Worm (Caenorhabditis elegans) whole organism, young adult: ENCODE measurements around the gene let-756.

Source experiments
- B0336.3 ChIP-seq: fragments of 200-800 bp; sonication (Bioruptor generic); IDR thresholded peaks from 2 replicates; pipeline ENCODE4 v1.3.6; 2022; ENCODE audit warnings: missing genetic modification characterization, missing compliant biosample characterization
- F22D6.2 ChIP-seq: sonication (generic microtip); optimal IDR thresholded peaks from 2 replicates; lab custom pipeline; 2016; ENCODE audit warnings: mild to moderate bottlenecking, missing genetic modification characterization, missing compliant biosample characterization
- F33H1.4 ChIP-seq: fragments of 200-800 bp; sonication (Bioruptor generic); IDR thresholded peaks from 2 replicates; pipeline ENCODE4 v1.3.6; 2022; ENCODE audit warnings: missing genetic modification reagents, missing genetic modification characterization, missing compliant biosample characterization
- F37B4.10 ChIP-seq: fragments of 200-800 bp; sonication (Bioruptor generic); IDR thresholded peaks from 2 replicates; pipeline ENCODE4 v1.3.6; 2022; ENCODE audit warnings: missing genetic modification characterization, missing compliant biosample characterization
- F49E8.2 ChIP-seq: sonication (generic microtip); optimal IDR thresholded peaks from 3 replicates; lab custom pipeline; 2017; ENCODE audit warnings: missing genetic modification characterization, mild to moderate bottlenecking, missing compliant biosample characterization, antibody characterized with exemption, moderate library complexity; ENCODE audit not compliant: insufficient read depth
- F52B5.7 ChIP-seq: sonication (generic microtip); optimal IDR thresholded peaks from 2 replicates; lab custom pipeline; 2016; ENCODE audit warnings: mild to moderate bottlenecking, missing genetic modification characterization, missing compliant biosample characterization
- F57A8.1 ChIP-seq: fragments of 200-800 bp; sonication (Bioruptor generic); optimal IDR thresholded peaks from 2 replicates; lab custom pipeline; 2018; ENCODE audit warnings: mild to moderate bottlenecking, missing genetic modification characterization, moderate library complexity, missing compliant biosample characterization
- Y53G8AR.9 ChIP-seq: fragments of 200-800 bp; sonication (Bioruptor generic); conservative IDR thresholded peaks from 2 replicates; pipeline ENCODE4 v1.3.6; 2022; ENCODE audit warnings: missing genetic modification reagents, missing genetic modification characterization, missing compliant biosample characterization
- Y56A3A.18 ChIP-seq: fragments of 200-800 bp; sonication (Bioruptor generic); IDR thresholded peaks from 2 replicates; pipeline ENCODE4 v1.3.6; 2022; ENCODE audit warnings: missing genetic modification reagents, missing genetic modification characterization, missing compliant biosample characterization
- Y67H2A.10 ChIP-seq: fragments of 200-800 bp; sonication (Bioruptor generic); conservative IDR thresholded peaks from 2 replicates; pipeline ENCODE4 v1.3.6; 2022; ENCODE audit warnings: missing genetic modification reagents, missing genetic modification characterization, missing compliant biosample characterization
- ama-1 ChIP-seq, 3 experiments: fragments of 150-350 bp in 1 of 3; sonication (generic microtip) in 2 of 3; optimal IDR thresholded peaks; 2 replicates each; lab custom pipeline; 2014 to 2018; ENCODE audit warnings: missing biosample characterization in 2 of 3, missing genetic modification characterization in 2 of 3, missing genetic modification reagents in 2 of 3
- aptf-2 ChIP-seq: fragments of 200-800 bp; sonication (Bioruptor generic); conservative IDR thresholded peaks from 2 replicates; pipeline ENCODE4 v1.3.6; 2022; ENCODE audit warnings: missing genetic modification reagents, missing genetic modification characterization, missing compliant biosample characterization
- atf-7 ChIP-seq: sonication (generic microtip); optimal IDR thresholded peaks from 2 replicates; lab custom pipeline; 2017; ENCODE audit warnings: mild to moderate bottlenecking, missing genetic modification characterization, missing compliant biosample characterization
- bed-1 ChIP-seq: fragments of 200-800 bp; sonication (Bioruptor generic); IDR thresholded peaks from 2 replicates; pipeline ENCODE4 v1.3.6; 2022; ENCODE audit warnings: missing genetic modification reagents, missing genetic modification characterization, missing compliant biosample characterization
- cebp-1 ChIP-seq, 2 experiments: fragments of 200-800 bp in 1 of 2; sonication (Bioruptor generic) in 1 of 2; sonication (generic microtip) in 1 of 2; IDR thresholded peaks in 1 of 2; optimal IDR thresholded peaks in 1 of 2; 2 replicates each; pipeline versions ENCODE4 v1.3.6 to Lab custom; 2017 to 2022; ENCODE audit warnings: missing compliant biosample characterization in 2 of 2, missing genetic modification characterization in 2 of 2, mild to moderate bottlenecking in 1 of 2, missing genetic modification reagents in 1 of 2, moderate library complexity in 1 of 2
- ceh-100 ChIP-seq: fragments of 200-800 bp; sonication (Bioruptor generic); IDR thresholded peaks from 2 replicates; pipeline ENCODE4 v1.3.6; 2022; ENCODE audit warnings: missing genetic modification reagents, missing genetic modification characterization, missing compliant biosample characterization
- him-1 ChIP-seq: sonication (generic microtip); optimal IDR thresholded peaks from 2 replicates; lab custom pipeline; 2016; ENCODE audit warnings: missing genotype, missing genetic modification reagents, missing genetic modification characterization, missing compliant biosample characterization
- hlh-26 ChIP-seq: fragments of 200-800 bp; sonication (Bioruptor generic); conservative IDR thresholded peaks from 2 replicates; pipeline ENCODE4 v1.3.6; 2022; ENCODE audit warnings: missing genetic modification reagents, missing genetic modification characterization, missing compliant biosample characterization
- let-526 ChIP-seq: fragments of 200-800 bp; sonication (Bioruptor generic); IDR thresholded peaks from 2 replicates; pipeline ENCODE4 v1.3.6; 2022; ENCODE audit warnings: missing genetic modification reagents, missing genetic modification characterization, missing compliant biosample characterization
- let-607 ChIP-seq, 2 experiments: fragments of 200-800 bp in 1 of 2; sonication (Bioruptor generic) in 1 of 2; sonication (generic microtip) in 1 of 2; optimal IDR thresholded peaks; 2 replicates each; lab custom pipeline; 2016 to 2018; ENCODE audit warnings: mild to moderate bottlenecking in 2 of 2, missing compliant biosample characterization in 2 of 2, missing genetic modification characterization in 2 of 2, moderate library complexity in 2 of 2, missing genotype in 1 of 2
- lin-40 ChIP-seq: sonication (generic microtip); optimal IDR thresholded peaks from 2 replicates; lab custom pipeline; 2016; ENCODE audit warnings: missing genetic modification characterization, mild to moderate bottlenecking, missing compliant biosample characterization, missing genotype, missing genetic modification reagents
- lsl-1 ChIP-seq: fragments of 200-800 bp; sonication (Bioruptor generic); optimal IDR thresholded peaks from 2 replicates; lab custom pipeline; 2018; ENCODE audit warnings: mild to moderate bottlenecking, missing genetic modification characterization, moderate library complexity, missing compliant biosample characterization
- madf-3 ChIP-seq: fragments of 200-800 bp; sonication (Bioruptor generic); IDR thresholded peaks from 2 replicates; pipeline ENCODE4 v1.3.6; 2022; ENCODE audit warnings: missing genetic modification reagents, missing genetic modification characterization, missing compliant biosample characterization
- madf-8 ChIP-seq: fragments of 200-800 bp; sonication (Bioruptor generic); conservative IDR thresholded peaks from 2 replicates; pipeline ENCODE4 v1.3.6; 2022; ENCODE audit warnings: missing genetic modification reagents, missing genetic modification characterization, missing compliant biosample characterization
- nhr-80 ChIP-seq: sonication (generic microtip); optimal IDR thresholded peaks from 2 replicates; lab custom pipeline; 2016; ENCODE audit warnings: missing genetic modification characterization, missing compliant biosample characterization
- tlf-1 ChIP-seq: fragments of 200-800 bp; sonication (Bioruptor generic); optimal IDR thresholded peaks from 2 replicates; lab custom pipeline; 2018; ENCODE audit warnings: mild to moderate bottlenecking, missing genetic modification characterization, missing compliant biosample characterization
- ztf-28 ChIP-seq: fragments of 200-800 bp; sonication (Bioruptor generic); IDR thresholded peaks from 2 replicates; pipeline ENCODE4 v1.3.6; 2022; ENCODE audit warnings: missing genetic modification reagents, missing genetic modification characterization, missing compliant biosample characterization

The let-756 gene

DNA sequence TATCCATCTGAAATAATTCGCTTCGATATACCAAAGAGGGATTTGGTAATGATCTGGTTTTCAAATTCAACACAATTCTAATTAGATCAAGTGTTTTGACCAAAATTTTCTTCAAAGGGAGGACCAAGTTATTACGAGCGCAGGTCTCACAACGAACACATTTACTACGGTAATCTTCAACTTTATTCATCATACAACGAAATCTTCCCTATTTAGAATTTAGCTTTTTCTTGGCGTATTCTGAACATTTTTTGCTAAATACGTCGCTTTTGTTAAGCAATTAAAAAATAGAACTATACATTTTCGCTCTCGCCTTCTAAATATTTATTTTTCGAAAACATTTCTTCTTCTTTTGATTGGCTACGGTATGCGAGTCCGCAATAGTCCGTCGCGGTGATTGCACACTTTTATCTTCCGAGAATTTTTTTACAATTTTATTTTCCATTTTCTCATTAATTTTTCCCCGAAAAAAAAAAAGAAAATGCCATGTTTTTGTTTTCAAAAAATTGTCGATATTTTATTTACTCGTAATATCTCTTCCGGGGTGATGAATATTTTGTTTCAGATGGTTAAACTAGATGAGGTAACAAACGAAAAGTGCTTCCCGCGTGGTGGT, 23.8 kb upstream of the let-756 start, which contains the start of gene let-716 (continued):
- TF ChIP-seq Y53G8AR.9 (GFP tag; lab: Robert Waterston, UW) (no peak), let-607 (tag; optimal IDR thresholded peaks at IDR 0.05; lab: Kevin White, UChicago) (no peak), let-526 (no peak), atf-7 (no peak), lsl-1 (peak; percentile 87), F49E8.2 (tag; lab: Kevin White, UChicago) (peak; percentile 59), F33H1.4 (peak; percentile 64), F57A8.1 (no peak), hlh-26 (GFP tag; lab: Robert Waterston, UW) (no peak), F52B5.7 (tag; lab: Kevin White, UChicago) (no peak), nhr-80 (tag; lab: Kevin White, UChicago) (no peak)

DNA sequence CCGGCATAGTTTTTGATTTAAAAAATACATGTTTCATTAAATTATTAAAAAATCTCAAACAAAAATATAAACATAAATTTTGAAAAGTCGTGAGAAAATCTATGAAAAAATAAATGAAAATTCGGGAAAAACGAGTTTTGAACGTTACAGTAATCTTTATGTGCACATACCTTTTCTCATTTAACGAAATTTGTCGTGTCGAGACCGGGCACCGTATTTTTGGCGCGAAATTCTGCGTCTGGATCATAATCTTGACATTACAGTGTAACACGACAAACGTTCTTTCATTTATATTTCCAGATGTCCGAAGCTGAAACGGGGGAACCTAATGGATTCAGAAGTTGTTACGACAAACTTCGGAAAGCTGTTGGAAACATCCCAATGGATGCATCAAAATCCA, 17.4 kb upstream of the let-756 start, which contains the start of gene C16A3.2:
Gene C16A3.2 (plus strand): TSS at position 301 of the 400 bp plus-strand sequence.
- no peak for TF ChIP-seq lin-40
- no peak for TF ChIP-seq let-607 (tag; optimal IDR thresholded peaks at IDR 0.05; lab: Kevin White, UChicago)
- no peak for TF ChIP-seq Y53G8AR.9 (GFP tag; lab: Robert Waterston, UW)
- TF ChIP-seq lsl-1: peak; percentile 0

DNA sequence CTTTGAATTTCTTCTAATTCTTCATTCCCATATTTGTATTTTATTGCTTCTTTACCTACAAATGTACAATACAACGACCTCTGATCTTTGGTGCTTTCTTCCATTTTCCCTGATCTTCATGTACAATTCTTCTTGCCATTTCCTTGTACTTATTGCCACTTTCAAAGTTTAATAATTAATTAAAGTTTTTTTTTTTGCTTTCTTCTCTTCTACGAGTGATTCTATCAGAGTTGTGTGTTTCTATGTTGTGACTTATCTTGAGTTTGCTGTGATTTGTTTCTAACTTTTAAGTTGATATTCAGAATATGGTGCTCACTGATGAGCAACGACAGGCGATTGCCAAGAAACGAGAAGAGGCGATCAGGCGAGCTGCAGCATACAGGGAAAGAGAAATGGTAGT, 16.3 kb upstream of the let-756 start, which contains the start of gene smrc-1:
Gene smrc-1 (plus strand): TSS at position 301 of the 400 bp plus-strand sequence.
- no peak for TF ChIP-seq Y67H2A.10 (GFP tag; lab: Robert Waterston, UW)
- TF ChIP-seq bed-1 (GFP tag; lab: Robert Waterston, UW): no peak
- no peak for TF ChIP-seq B0336.3 (GFP tag; lab: Robert Waterston, UW)
- TF ChIP-seq F37B4.10 (GFP tag; lab: Robert Waterston, UW): no peak
- TF ChIP-seq aptf-2 (GFP tag; lab: Robert Waterston, UW): no peak
- TF ChIP-seq nhr-80 (tag; lab: Kevin White, UChicago): no peak
- TF ChIP-seq madf-3: no peak
- TF ChIP-seq ztf-28: no peak
- TF ChIP-seq Y56A3A.18 (GFP tag; lab: Robert Waterston, UW): no peak

DNA sequence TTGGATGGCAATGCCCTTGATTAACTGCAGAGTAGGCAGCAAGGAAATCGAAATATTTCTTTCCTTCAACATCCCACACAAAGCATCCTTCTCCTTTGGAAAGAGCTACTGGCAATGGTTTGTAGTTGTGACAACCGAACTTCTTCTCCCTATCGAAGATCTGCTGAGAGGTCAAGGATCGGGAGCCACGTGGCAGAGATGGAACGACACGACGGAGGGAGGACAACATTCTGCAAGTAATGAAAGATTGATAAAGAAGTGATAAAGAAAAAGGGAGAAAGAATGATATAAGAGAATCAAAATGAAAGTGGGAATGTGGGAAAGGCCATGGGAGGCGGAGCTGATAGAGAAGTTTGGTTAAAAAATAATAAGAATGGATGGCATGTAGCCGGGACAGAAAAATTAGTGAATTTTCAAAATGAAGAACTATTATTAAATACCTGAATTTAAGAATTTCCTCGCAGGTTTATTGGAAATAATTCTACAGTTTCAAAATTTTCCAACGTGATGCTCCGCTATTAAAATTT, 11.2 kb upstream of the let-756 start, which contains the start of gene oatr-1:
Gene oatr-1 (minus strand): TSS at position 477 of the 527 bp plus-strand sequence.
- TF ChIP-seq ceh-100 (no peak), ama-1 (optimal IDR thresholded peaks at IDR 0.05; lab: Kevin White, UChicago) (peak; percentile 10), ama-1 (GFP tag; optimal IDR thresholded peaks at IDR 0.05; lab: Kevin White, UChicago) (no peak)
- TF ChIP-seq, all 124 proteins: peak for 1

DNA sequence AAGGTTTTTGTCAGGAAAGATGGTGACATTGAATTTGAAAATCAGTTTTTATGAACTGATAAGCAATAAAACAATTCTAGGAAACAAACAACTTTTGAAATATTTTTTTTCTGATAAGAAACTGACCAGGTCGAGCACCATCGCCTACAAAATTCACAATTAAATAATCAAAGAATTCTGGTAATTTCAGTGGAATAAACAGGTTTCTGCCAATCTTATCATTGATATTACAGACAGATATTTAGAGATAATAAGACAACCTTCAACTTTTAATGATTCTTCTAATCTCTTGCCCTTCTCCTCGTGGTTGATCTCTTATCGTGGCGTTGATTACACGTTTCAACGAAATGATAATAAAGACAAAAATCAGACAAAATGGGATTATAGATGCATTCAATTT, 10.5 kb upstream of the let-756 start:
- TF ChIP-seq him-1 (no peak), madf-8 (GFP tag; lab: Robert Waterston, UW) (no peak), let-607 (tag; optimal IDR thresholded peaks at IDR 0.05; lab: Kevin White, UChicago) (peak in 1 of 2 experiments; percentile 45), F22D6.2 (tag; lab: Kevin White, UChicago) (peak; percentile 11), tlf-1 (GFP tag; lab: Kevin White, UChicago) (peak; percentile 10), atf-7 (peak; percentile 57), cebp-1 (GFP tag; IDR thresholded peaks at IDR 0.05; lab: Robert Waterston, UW) (no peak), cebp-1 (tag; optimal IDR thresholded peaks at IDR 0.05; lab: Kevin White, UChicago) (peak; percentile 19), nhr-80 (tag; lab: Kevin White, UChicago) (peak; percentile 82)
- TF ChIP-seq, all 124 proteins: peak for 6
